Worm (Caenorhabditis elegans): ENCODE data around the gene nlp-67.

The nlp-67 gene

DNA sequence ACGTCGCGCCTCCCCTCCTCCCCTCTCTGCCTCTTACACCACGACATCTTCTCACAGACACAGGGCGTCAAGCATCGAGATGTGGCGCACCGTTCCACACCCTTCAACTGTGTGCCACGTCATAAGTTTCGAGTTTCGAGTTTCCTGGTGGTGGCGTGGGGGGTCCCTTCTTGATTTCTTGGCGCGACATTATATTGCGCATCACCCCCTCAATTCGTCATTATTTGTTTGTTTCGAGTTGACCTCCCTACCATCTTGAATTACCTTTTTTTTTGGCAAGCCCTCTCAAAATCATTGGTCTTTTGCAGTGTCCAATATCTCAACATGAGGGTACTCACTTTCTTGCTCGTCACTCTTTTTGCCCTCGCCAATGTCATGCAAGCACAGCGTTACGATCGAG lies at the start of gene nlp-67:
Gene nlp-67 (plus strand): TSS at position 301 of the 400 bp plus-strand sequence.
- TF ChIP-seq hnd-1 (tag; optimal IDR thresholded peaks at IDR 0.05) = no peak
- no peak for TF ChIP-seq scrt-1 (GFP tag; IDR thresholded peaks at IDR 0.05)
- TF ChIP-seq ama-1 (optimal IDR thresholded peaks at IDR 0.05) = no peak
- no peak for TF ChIP-seq ceh-36 (tag; optimal IDR thresholded peaks at IDR 0.05)
- TF ChIP-seq tbx-11 (GFP tag; IDR thresholded peaks at IDR 0.05) = no peak
- no peak for TF ChIP-seq tra-4 (tag; optimal IDR thresholded peaks at IDR 0.05)
- TF ChIP-seq flt-1 (GFP tag; IDR thresholded peaks at IDR 0.05) = no peak
- no peak for TF ChIP-seq F13C5.2 (tag; optimal IDR thresholded peaks at IDR 0.05)
- no peak for TF ChIP-seq hmg-4 (GFP tag; optimal IDR thresholded peaks at IDR 0.05)
- TF ChIP-seq pes-1 (GFP tag; IDR thresholded peaks at IDR 0.05) = no peak
- no peak for TF ChIP-seq ceh-13 (GFP tag; optimal IDR thresholded peaks at IDR 0.05)
- TF ChIP-seq sea-1 (GFP tag; conservative IDR thresholded peaks at IDR 0.05) = no peak
- TF ChIP-seq ets-7 (tag; optimal IDR thresholded peaks at IDR 0.05) = no peak
- TF ChIP-seq tbx-37 (GFP tag; conservative IDR thresholded peaks at IDR 0.05) = no peak
- TF ChIP-seq B0310.2 (tag; optimal IDR thresholded peaks at IDR 0.05) = no peak
- TF ChIP-seq aly-1 (tag; optimal IDR thresholded peaks at IDR 0.05) = no peak
- TF ChIP-seq hmbx-1 (tag; optimal IDR thresholded peaks at IDR 0.05) = no peak

DNA sequence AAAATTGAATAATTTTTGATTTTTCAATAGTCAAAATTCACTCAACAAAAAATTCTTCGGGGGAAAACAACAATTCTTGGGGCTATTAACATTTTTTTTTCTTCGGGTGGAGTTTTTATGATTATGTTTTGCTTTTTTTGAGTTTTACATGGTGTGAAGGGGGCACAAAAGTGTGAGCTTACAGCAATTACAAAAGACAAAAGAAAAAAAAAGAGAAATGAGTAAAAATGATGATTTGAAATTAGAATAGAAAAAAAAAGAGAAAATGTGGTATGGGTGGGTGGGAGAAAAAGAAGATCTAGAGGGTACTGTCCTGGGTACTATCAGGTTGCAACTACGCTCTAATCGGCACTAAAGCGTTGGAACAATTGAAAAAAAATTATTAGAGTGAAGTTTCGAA lies 43.3 kb upstream of the nlp-67 start:
- TF ChIP-seq ceh-13 (GFP tag; optimal IDR thresholded peaks at IDR 0.05) (no peak), ama-1 (optimal IDR thresholded peaks at IDR 0.05) (no peak), flt-1 (GFP tag; IDR thresholded peaks at IDR 0.05) (no peak), scrt-1 (GFP tag; IDR thresholded peaks at IDR 0.05) (no peak), sea-1 (GFP tag; conservative IDR thresholded peaks at IDR 0.05) (no peak), B0310.2 (tag; optimal IDR thresholded peaks at IDR 0.05) (no peak), tbx-11 (GFP tag; IDR thresholded peaks at IDR 0.05) (no peak), pes-1 (GFP tag; IDR thresholded peaks at IDR 0.05) (no peak), tbx-37 (GFP tag; conservative IDR thresholded peaks at IDR 0.05) (no peak), ceh-36 (tag; optimal IDR thresholded peaks at IDR 0.05) (no peak)

DNA sequence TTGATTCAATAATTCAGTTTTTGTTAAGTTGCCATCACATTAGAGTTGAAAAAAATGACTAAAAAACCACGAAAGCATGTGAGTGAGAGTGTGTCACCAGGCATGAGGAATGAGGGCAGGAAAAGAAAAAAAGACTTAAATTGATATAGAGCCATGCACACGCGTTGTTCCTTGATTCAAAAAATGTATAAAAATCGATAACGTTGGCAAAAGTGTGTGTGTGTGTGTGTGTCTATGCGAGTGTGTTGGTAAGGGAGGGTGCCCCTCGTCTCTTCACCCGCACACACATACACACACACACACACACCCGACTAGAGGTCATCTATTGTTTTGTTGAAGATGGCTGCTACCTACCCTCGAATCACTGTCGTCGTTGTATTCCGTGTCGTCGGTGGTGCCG lies 40.3 kb upstream of the nlp-67 start:
- 0 out of 2 replicates have a peak, but pooled peaks have one; percentile 26 for TF ChIP-seq tbx-37 (GFP tag; conservative IDR thresholded peaks at IDR 0.05)
- no peak for TF ChIP-seq scrt-1 (GFP tag; IDR thresholded peaks at IDR 0.05)
- TF ChIP-seq F13C5.2 (tag; optimal IDR thresholded peaks at IDR 0.05) = no peak
- peak; percentile 10 for TF ChIP-seq hmg-4 (GFP tag; optimal IDR thresholded peaks at IDR 0.05)

DNA sequence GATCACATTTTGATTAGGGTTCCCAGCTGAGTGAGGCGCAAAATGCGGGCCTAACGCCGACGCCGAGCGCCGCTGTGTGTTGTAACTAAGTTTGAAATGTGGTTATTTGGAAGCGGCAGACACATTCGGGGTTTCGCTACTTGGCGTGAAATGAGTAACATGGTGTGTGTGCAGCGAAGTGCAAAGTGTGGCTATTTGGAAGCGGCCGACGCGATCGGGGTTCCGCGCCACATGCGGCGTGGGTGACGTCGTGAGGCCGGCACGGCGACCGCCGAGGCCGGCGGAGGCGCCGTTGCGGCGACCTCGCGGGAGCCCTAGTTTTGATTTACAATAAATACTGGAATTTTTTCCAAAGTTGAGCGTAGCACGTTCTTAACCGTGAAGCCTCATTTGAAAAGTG lies 39.6 kb upstream of the nlp-67 start:
- no peak for TF ChIP-seq hmbx-1 (tag; optimal IDR thresholded peaks at IDR 0.05)

DNA sequence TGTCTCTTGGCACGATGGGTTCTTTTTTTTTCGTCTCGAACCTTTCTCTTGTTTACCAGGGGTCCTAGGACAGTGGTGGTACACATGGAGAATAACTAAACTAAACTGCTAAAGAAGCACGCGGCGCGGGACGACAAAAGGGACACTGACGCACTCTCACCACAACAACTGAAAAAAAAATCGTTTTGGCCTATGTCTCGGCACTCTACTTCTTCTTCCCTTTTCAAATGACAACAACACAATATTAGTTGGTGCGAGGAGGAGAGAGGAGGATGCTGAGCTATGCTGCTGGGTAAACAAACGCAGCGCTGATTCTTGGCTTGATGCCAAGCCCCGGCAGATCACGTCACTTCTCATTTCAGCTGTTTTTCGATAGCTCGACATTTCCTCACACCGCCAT lies 38.9 kb upstream of the nlp-67 start:
- TF ChIP-seq tbx-37 (GFP tag; conservative IDR thresholded peaks at IDR 0.05) (no peak), hmbx-1 (tag; optimal IDR thresholded peaks at IDR 0.05) (no peak), B0310.2 (tag; optimal IDR thresholded peaks at IDR 0.05) (no peak), ama-1 (optimal IDR thresholded peaks at IDR 0.05) (no peak), hmg-4 (GFP tag; optimal IDR thresholded peaks at IDR 0.05) (no peak), ets-7 (tag; optimal IDR thresholded peaks at IDR 0.05) (no peak), ceh-36 (tag; optimal IDR thresholded peaks at IDR 0.05) (no peak), hnd-1 (tag; optimal IDR thresholded peaks at IDR 0.05) (no peak), pes-1 (GFP tag; IDR thresholded peaks at IDR 0.05) (no peak), F13C5.2 (tag; optimal IDR thresholded peaks at IDR 0.05) (no peak), scrt-1 (GFP tag; IDR thresholded peaks at IDR 0.05) (no peak), tra-4 (tag; optimal IDR thresholded peaks at IDR 0.05) (no peak), tbx-11 (GFP tag; IDR thresholded peaks at IDR 0.05) (no peak), ceh-13 (GFP tag; optimal IDR thresholded peaks at IDR 0.05) (no peak), sea-1 (GFP tag; conservative IDR thresholded peaks at IDR 0.05) (no peak), aly-1 (tag; optimal IDR thresholded peaks at IDR 0.05) (no peak)

DNA sequence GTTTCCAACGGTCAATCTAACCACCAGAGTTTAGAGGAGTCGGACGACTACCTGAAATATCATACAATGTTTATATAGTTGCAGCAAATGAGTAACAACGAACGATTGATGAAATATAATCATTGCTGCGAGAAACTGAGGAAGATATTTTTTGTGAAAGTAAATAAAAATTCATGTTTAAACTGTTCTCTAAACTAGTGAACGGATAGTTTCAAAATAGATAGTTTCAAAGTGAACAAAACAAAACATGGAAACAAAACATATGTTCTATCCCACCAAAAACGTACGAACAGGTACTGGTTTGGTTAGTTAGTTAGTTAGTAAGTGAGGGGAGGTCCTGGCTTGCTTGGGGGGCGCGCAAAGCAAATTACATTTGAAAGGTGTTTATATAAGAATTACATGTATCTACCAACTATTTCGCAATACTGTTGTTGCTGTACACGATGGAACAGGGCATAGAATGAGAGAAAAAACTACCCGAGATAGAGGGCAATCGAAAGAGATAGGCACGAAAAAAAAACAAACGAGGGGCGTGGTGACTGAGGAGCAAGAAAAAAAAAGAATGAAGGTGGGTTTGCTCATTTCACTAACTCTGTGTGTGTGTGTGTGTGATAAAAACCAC lies 37.1 kb upstream of the nlp-67 start, which contains the start of gene F09C8.2:
Gene F09C8.2 (minus strand): TSS at position 51 of the 622 bp plus-strand sequence.
- no peak for TF ChIP-seq aly-1 (tag; optimal IDR thresholded peaks at IDR 0.05)
- TF ChIP-seq ama-1 (optimal IDR thresholded peaks at IDR 0.05) = no peak
- no peak for TF ChIP-seq hnd-1 (tag; optimal IDR thresholded peaks at IDR 0.05)
- TF ChIP-seq sea-1 (GFP tag; conservative IDR thresholded peaks at IDR 0.05) = no peak
- no peak for TF ChIP-seq B0310.2 (tag; optimal IDR thresholded peaks at IDR 0.05)
- TF ChIP-seq F13C5.2 (tag; optimal IDR thresholded peaks at IDR 0.05) = no peak
- TF ChIP-seq pes-1 (GFP tag; IDR thresholded peaks at IDR 0.05) = no peak
- no peak for TF ChIP-seq hmbx-1 (tag; optimal IDR thresholded peaks at IDR 0.05)

DNA sequence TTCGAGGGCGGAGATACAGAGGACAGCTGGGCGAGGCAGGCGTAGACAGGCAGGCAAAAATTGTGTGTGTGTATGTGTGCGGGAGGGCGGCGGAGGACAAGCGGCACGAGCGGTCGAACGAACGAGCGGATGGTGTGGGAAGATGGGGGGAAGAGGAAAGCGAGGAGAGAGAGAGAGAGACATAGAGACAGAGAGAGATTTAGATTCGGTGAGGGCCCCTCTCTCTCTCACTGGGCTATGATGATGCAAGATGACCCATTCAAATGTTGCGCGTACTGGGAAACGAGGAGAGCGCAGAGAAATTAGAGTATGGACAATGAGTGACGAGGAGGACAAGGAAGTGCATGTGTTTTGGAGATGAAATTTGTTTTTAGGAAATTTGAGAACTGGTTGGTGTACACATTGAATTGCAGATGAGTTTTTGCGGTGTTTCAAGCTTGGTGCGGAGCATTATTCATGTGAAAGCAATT lies 36.4 kb upstream of the nlp-67 start:
- TF ChIP-seq flt-1 (GFP tag; IDR thresholded peaks at IDR 0.05) = peak; percentile 22; the same call in 1 of the 2 replicates
- no peak for TF ChIP-seq tra-4 (tag; optimal IDR thresholded peaks at IDR 0.05)
- peak; percentile 64 for TF ChIP-seq B0310.2 (tag; optimal IDR thresholded peaks at IDR 0.05)
- TF ChIP-seq scrt-1 (GFP tag; IDR thresholded peaks at IDR 0.05) = no peak
- no peak for TF ChIP-seq tbx-37 (GFP tag; conservative IDR thresholded peaks at IDR 0.05)
- no peak for TF ChIP-seq ama-1 (optimal IDR thresholded peaks at IDR 0.05)
- peak; percentile 51 for TF ChIP-seq pes-1 (GFP tag; IDR thresholded peaks at IDR 0.05)
- TF ChIP-seq ceh-13 (GFP tag; optimal IDR thresholded peaks at IDR 0.05) = no peak
- no peak for TF ChIP-seq hnd-1 (tag; optimal IDR thresholded peaks at IDR 0.05)
- peak; percentile 77 for TF ChIP-seq aly-1 (tag; optimal IDR thresholded peaks at IDR 0.05)
- peak; percentile 50 for TF ChIP-seq sea-1 (GFP tag; conservative IDR thresholded peaks at IDR 0.05)
- no peak for TF ChIP-seq ceh-36 (tag; optimal IDR thresholded peaks at IDR 0.05)
- peak; percentile 66 for TF ChIP-seq ets-7 (tag; optimal IDR thresholded peaks at IDR 0.05)
- peak; percentile 94 for TF ChIP-seq hmg-4 (GFP tag; optimal IDR thresholded peaks at IDR 0.05)
- no peak for TF ChIP-seq hmbx-1 (tag; optimal IDR thresholded peaks at IDR 0.05)
- peak; percentile 83 for TF ChIP-seq F13C5.2 (tag; optimal IDR thresholded peaks at IDR 0.05)
- peak; percentile 53; the same call in 1 of the 2 replicates for TF ChIP-seq tbx-11 (GFP tag; IDR thresholded peaks at IDR 0.05)

Measured in whole organism, early embryonic.